Worm (Caenorhabditis elegans) whole organism, L2 larva: ENCODE measurements around the gene zmp-2.

Source experiments
- alr-1 ChIP-seq: fragments of 150-350 bp; optimal IDR thresholded peaks from 2 replicates; lab custom pipeline; 2014; ENCODE audit warnings: missing biosample characterization, missing genetic modification characterization
- aly-2 ChIP-seq: fragments of 150-350 bp; optimal IDR thresholded peaks from 2 replicates; lab custom pipeline; 2014; ENCODE audit warnings: missing biosample characterization, missing genetic modification characterization
- elt-1 ChIP-seq: fragments of 150-350 bp; optimal IDR thresholded peaks from 2 replicates; lab custom pipeline; 2014; ENCODE audit warnings: missing biosample characterization, missing genetic modification characterization
- mab-5 ChIP-seq: fragments of 150-350 bp; optimal IDR thresholded peaks from 2 replicates; lab custom pipeline; 2014; ENCODE audit warnings: missing biosample characterization, missing genetic modification characterization
- mbf-1 ChIP-seq: sonication (generic microtip); optimal IDR thresholded peaks from 2 replicates; lab custom pipeline; 2017; ENCODE audit warnings: missing biosample characterization, missing genetic modification characterization
- mdl-1 ChIP-seq, 2 experiments: fragments of 150-350 bp in 1 of 2; sonication (generic microtip) in 1 of 2; optimal IDR thresholded peaks; 2 replicates each; lab custom pipeline; 2017; ENCODE audit warnings: missing biosample characterization in 2 of 2, missing genetic modification characterization in 2 of 2
- nhr-11 ChIP-seq: fragments of 150-350 bp; optimal IDR thresholded peaks from 2 replicates; lab custom pipeline; 2014; ENCODE audit warnings: missing biosample characterization, missing genetic modification characterization
- nhr-129 ChIP-seq: fragments of 150-350 bp; optimal IDR thresholded peaks from 2 replicates; lab custom pipeline; 2014; ENCODE audit warnings: missing biosample characterization, missing genetic modification characterization
- sma-9 ChIP-seq, 2 experiments: fragments of 150-350 bp in 1 of 2; sonication (generic microtip) in 1 of 2; optimal IDR thresholded peaks; 2 replicates each; lab custom pipeline; 2014 to 2016; ENCODE audit warnings: missing genetic modification characterization in 2 of 2, mild to moderate bottlenecking in 1 of 2, missing biosample characterization in 1 of 2, missing compliant biosample characterization in 1 of 2, missing genetic modification reagents in 1 of 2, moderate library complexity in 1 of 2
- unc-62 ChIP-seq: fragments of 150-350 bp; optimal IDR thresholded peaks from 2 replicates; lab custom pipeline; 2014; ENCODE audit warnings: missing biosample characterization, missing genetic modification reagents, missing genetic modification characterization

- no peak for TF ChIP-seq sma-9 (GFP tag; optimal IDR thresholded peaks at IDR 0.05; lab: Kevin White, UChicago)
- no peak for TF ChIP-seq sma-9 (tag; optimal IDR thresholded peaks at IDR 0.05; lab: Kevin White, UChicago)
- TF ChIP-seq alr-1 (tag; lab: Kevin White, UChicago) = no peak
- no peak for TF ChIP-seq aly-2
- no peak for TF ChIP-seq unc-62
- no peak for TF ChIP-seq mdl-1 (tag; optimal IDR thresholded peaks at IDR 0.05; lab: Kevin White, UChicago)
- no peak for TF ChIP-seq elt-1 (tag; lab: Kevin White, UChicago)
- no peak for TF ChIP-seq mab-5
- no peak for TF ChIP-seq nhr-11 (tag; lab: Kevin White, UChicago)
- TF ChIP-seq nhr-129 (tag; lab: Kevin White, UChicago) = no peak
- TF ChIP-seq mbf-1 (tag; lab: Kevin White, UChicago) = no peak
Observed at ce11 chrIII:2616212-2616611, 20.0 kb upstream of the zmp-2 start.
